Worm (Caenorhabditis elegans) whole organism, L3 larva: ENCODE data around the gene Y82E9BR.5.
"Not testable (repeated sequence)": the region's sequence is repeated elsewhere in the genome, so short reads cannot be mapped to it uniquely, and the experiment has no call there.

Source experiments
- aly-2 ChIP-seq: fragments of 150-350 bp; optimal IDR thresholded peaks from 2 replicates; lab custom pipeline; 2014; ENCODE audit warnings: missing biosample characterization, missing genetic modification characterization
- daf-12 ChIP-seq: fragments of 150-350 bp; optimal IDR thresholded peaks from 2 replicates; lab custom pipeline; 2014; ENCODE audit warnings: missing biosample characterization, missing genetic modification reagents, missing genetic modification characterization
- fkh-10 ChIP-seq: sonication (generic microtip); optimal IDR thresholded peaks from 2 replicates; lab custom pipeline; 2017; ENCODE audit warnings: missing biosample characterization, missing genetic modification reagents, missing genetic modification characterization
- nhr-43 ChIP-seq: sonication (generic microtip); optimal IDR thresholded peaks from 2 replicates; lab custom pipeline; 2016; ENCODE audit warnings: mild to moderate bottlenecking, missing genetic modification characterization, missing compliant biosample characterization; ENCODE audit not compliant: poor library complexity, severe bottlenecking
- nhr-77 ChIP-seq: fragments of 150-350 bp; optimal IDR thresholded peaks from 2 replicates; lab custom pipeline; 2014; ENCODE audit warnings: missing biosample characterization, missing genetic modification characterization
- skn-1 ChIP-seq: fragments of 150-350 bp; optimal IDR thresholded peaks from 2 replicates; lab custom pipeline; 2014; ENCODE audit warnings: missing biosample characterization, missing genetic modification characterization
- unc-62 ChIP-seq: fragments of 150-350 bp; sonication (generic microtip); optimal IDR thresholded peaks from 4 replicates; lab custom pipeline; 2014; ENCODE audit warnings: missing biosample characterization, missing genetic modification reagents, missing genetic modification characterization
- zag-1 ChIP-seq: fragments of 150-350 bp; optimal IDR thresholded peaks from 2 replicates; lab custom pipeline; 2014; ENCODE audit warnings: missing biosample characterization, missing genetic modification characterization
- ztf-11 ChIP-seq: fragments of 150-350 bp; optimal IDR thresholded peaks from 2 replicates; lab custom pipeline; 2014; ENCODE audit warnings: missing biosample characterization, missing genetic modification characterization
- ztf-4 ChIP-seq: fragments of 150-350 bp; optimal IDR thresholded peaks from 2 replicates; lab custom pipeline; 2014; ENCODE audit warnings: missing biosample characterization, missing genetic modification characterization

DNA sequence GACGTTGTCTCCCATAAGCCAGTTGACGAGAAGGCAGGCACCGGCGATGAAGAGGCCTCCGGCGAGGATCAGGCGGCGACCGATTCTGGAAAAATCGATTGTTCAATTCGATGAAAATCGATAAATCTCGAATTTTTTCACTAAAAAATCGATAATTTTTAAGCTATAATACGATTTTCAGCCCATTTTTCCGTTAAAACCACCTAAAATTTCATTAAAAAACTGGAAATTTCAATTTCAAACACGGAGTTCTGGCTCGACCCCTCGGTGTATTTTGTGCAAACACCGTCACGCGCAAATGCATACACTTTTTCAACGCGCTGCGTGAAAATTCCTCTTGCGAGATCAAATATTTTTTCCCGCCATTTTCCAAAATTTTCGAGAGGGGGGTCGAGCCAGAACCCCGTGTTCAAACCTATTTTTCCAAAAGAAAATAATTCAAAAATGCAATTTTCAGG is 36.2 kb downstream of the Y82E9BR.5 start:
- not testable (repeated sequence) for TF ChIP-seq skn-1; unc-62; aly-2; ztf-4; nhr-77; ztf-11; nhr-43 (tag; lab: Kevin White, UChicago); zag-1 (tag; lab: Kevin White, UChicago); daf-12 (tag; lab: Kevin White, UChicago); fkh-10
